Fruit fly (Drosophila melanogaster) whole organism, adult: ENCODE data around the gene CG33500.
A peak's percentile ranks its signal among the peaks of the same experiment; 100 is the strongest.

Experiments used
- CG11617 ChIP-seq: fragments of 200-800 bp; sonication (Bioruptor generic); optimal IDR thresholded peaks from 2 replicates; lab custom pipeline; 2017; ENCODE audit warnings: mild to moderate bottlenecking, missing biosample characterization, missing genetic modification reagents, missing genetic modification characterization
- CG12768 ChIP-seq: fragments of 200-800 bp; sonication (Bioruptor generic); optimal IDR thresholded peaks from 2 replicates; lab custom pipeline; 2017; ENCODE audit warnings: missing biosample characterization, missing genetic modification characterization, mild to moderate bottlenecking, moderate library complexity, missing genetic modification reagents
- CG1620 ChIP-seq: fragments of 200-800 bp; sonication (Bioruptor generic); optimal IDR thresholded peaks from 2 replicates; lab custom pipeline; 2016; ENCODE audit warnings: missing biosample characterization, missing genetic modification characterization
- CG5204 ChIP-seq: fragments of 200-800 bp; sonication (Bioruptor generic); optimal IDR thresholded peaks from 2 replicates; lab custom pipeline; 2016; ENCODE audit warnings: missing biosample characterization, missing genetic modification characterization
- cic ChIP-seq: fragments of 200-800 bp; sonication (Bioruptor generic); optimal IDR thresholded peaks from 2 replicates; lab custom pipeline; 2017; ENCODE audit warnings: missing biosample characterization, mild to moderate bottlenecking, missing genetic modification characterization, moderate library complexity
- toe ChIP-seq: fragments of 200-800 bp; sonication (Bioruptor generic); optimal IDR thresholded peaks from 2 replicates; lab custom pipeline; 2016; ENCODE audit warnings: missing biosample characterization, missing genetic modification characterization

DNA sequence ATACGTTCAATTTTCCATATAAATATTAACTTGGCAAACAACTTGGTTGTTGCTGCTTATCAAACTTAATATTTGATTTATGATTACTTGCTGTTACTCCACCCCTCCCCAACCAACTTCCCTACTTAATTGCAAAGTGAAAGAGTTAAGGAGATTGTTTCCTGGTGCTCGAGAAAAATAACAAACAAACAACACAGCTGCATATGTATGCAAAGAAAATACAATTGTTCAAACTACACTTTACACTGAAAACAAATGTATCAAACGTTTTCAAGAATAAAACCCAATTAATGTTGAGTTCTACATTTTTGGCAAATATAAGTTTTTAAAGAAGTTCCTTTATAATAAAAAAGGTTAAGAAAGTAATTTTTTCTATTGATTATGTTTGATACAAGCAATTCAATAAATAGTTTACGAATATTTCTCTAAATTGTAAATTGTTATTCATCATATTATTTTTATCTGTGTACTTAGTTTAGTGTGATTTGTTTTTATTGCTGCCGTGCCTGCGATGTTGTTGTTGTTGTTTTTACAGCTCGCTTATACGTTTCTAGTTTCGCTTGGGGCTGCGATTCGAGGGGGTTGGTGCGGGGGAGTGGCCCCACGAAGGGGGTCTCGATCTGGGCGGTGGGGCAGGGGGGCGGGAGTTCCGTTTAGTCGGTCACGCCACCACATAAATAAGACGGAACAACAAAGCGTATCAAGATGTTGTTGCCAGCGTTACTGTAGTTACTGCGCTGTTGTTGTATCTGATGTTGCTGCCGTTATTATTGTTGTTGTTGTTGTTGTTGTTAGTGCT, 47.4 kb downstream of the CG33500 start:
- TF ChIP-seq cic (GFP tag; lab: Kevin White, UChicago) (no peak), toe (GFP tag; lab: Kevin White, UChicago) (no peak), CG12768 (peak; percentile 60), CG5204 (peak; percentile 33), CG1620 (GFP tag; lab: Kevin White, UChicago) (no peak), CG11617 (GFP tag; lab: Kevin White, UChicago) (peak; percentile 45)
